Worm (Caenorhabditis elegans): ENCODE results near the gene ugt-5.

ce11 chrV:12773852-12774251, 18.9 kb downstream of the ugt-5 start:
- TF ChIP-seq pqm-1 (tag; optimal IDR thresholded peaks at IDR 0.05) (no peak), lin-39 (tag; optimal IDR thresholded peaks at IDR 0.05) (no peak), snpc-4 (tag; optimal IDR thresholded peaks at IDR 0.05) (no peak), ama-1 (optimal IDR thresholded peaks at IDR 0.05) (no peak), skn-1 (tag; optimal IDR thresholded peaks at IDR 0.05) (no peak), nhr-25 (tag; optimal IDR thresholded peaks at IDR 0.05) (no peak), nhr-237 (tag; optimal IDR thresholded peaks at IDR 0.05) (no peak), elt-2 (tag; optimal IDR thresholded peaks at IDR 0.05) (no peak), aly-2 (tag; optimal IDR thresholded peaks at IDR 0.05) (no peak), pha-4 (tag; optimal IDR thresholded peaks at IDR 0.05) (no peak), ceh-82 (tag; optimal IDR thresholded peaks at IDR 0.05) (no peak)

Data from whole organism, L3 larva.